Fruit fly (Drosophila melanogaster): Measurements from ENCODE around the gene CG1812.

The CG1812 gene

dm6 chrX:20519049-20519448 is 7.7 kb downstream of the CG1812 start (continued):
- TF ChIP-seq Nf-YC (tag; optimal IDR thresholded peaks at IDR 0.05) = no peak
- no peak for TF ChIP-seq CG33557 (GFP tag; optimal IDR thresholded peaks at IDR 0.05)
- TF ChIP-seq pros (GFP tag; optimal IDR thresholded peaks at IDR 0.05) = no peak
- peak; percentile 64 for TF ChIP-seq Oli (tag; optimal IDR thresholded peaks at IDR 0.05)
- TF ChIP-seq bcd (GFP tag; optimal IDR thresholded peaks at IDR 0.05) = peak; percentile 36
- no peak for TF ChIP-seq CG10959 (GFP tag; IDR thresholded peaks at IDR 0.05)
- TF ChIP-seq sisA (GFP tag; IDR thresholded peaks at IDR 0.05) = peak; percentile 38; the same call in 1 of the 2 replicates
- TF ChIP-seq CG2202 (tag; optimal IDR thresholded peaks at IDR 0.05) = no peak
- TF ChIP-seq Bteb2 (GFP tag; optimal IDR thresholded peaks at IDR 0.05) = no peak
- no peak for TF ChIP-seq CG9797 (GFP tag; optimal IDR thresholded peaks at IDR 0.05)
- no peak for TF ChIP-seq Sry-β (GFP tag; optimal IDR thresholded peaks at IDR 0.05)
- no peak for TF ChIP-seq CG8924 (tag; optimal IDR thresholded peaks at IDR 0.05)
- peak; percentile 56 for TF ChIP-seq CG10366 (GFP tag; IDR thresholded peaks at IDR 0.05)
- TF ChIP-seq Hr3 (GFP tag; optimal IDR thresholded peaks at IDR 0.05) = peak; percentile 50
- TF ChIP-seq Dip3 (GFP tag; optimal IDR thresholded peaks at IDR 0.05) = no peak
- TF ChIP-seq Atf-2 (GFP tag; optimal IDR thresholded peaks at IDR 0.05) = peak; percentile 22
- TF ChIP-seq CG33213 (GFP tag; optimal IDR thresholded peaks at IDR 0.05) = no peak
- no peak for TF ChIP-seq salm (tag; optimal IDR thresholded peaks at IDR 0.05)
- TF ChIP-seq CG17912 (GFP tag; optimal IDR thresholded peaks at IDR 0.05) = no peak
- no peak for TF ChIP-seq Oaz (GFP tag; IDR thresholded peaks at IDR 0.05)
- TF ChIP-seq insv (GFP tag; optimal IDR thresholded peaks at IDR 0.05) = no peak
- no peak for TF ChIP-seq CG2199 (GFP tag; IDR thresholded peaks at IDR 0.05)
- no peak for TF ChIP-seq yki (optimal IDR thresholded peaks at IDR 0.05)
- peak; percentile 24; the same call in 1 of the 2 replicates for TF ChIP-seq CG1024 (GFP tag; IDR thresholded peaks at IDR 0.05)
- TF ChIP-seq cg (GFP tag; optimal IDR thresholded peaks at IDR 0.05) = no peak
- TF ChIP-seq CG12942 (GFP tag; optimal IDR thresholded peaks at IDR 0.05) = peak; percentile 15
- peak; percentile 27 for TF ChIP-seq CG4820 (GFP tag; optimal IDR thresholded peaks at IDR 0.05)
- TF ChIP-seq sd (tag; optimal IDR thresholded peaks at IDR 0.05) = no peak
- no peak for TF ChIP-seq Abd-B (GFP tag; optimal IDR thresholded peaks at IDR 0.05)
- no peak for TF ChIP-seq CG17568 (GFP tag; optimal IDR thresholded peaks at IDR 0.05)
- TF ChIP-seq vnd (GFP tag; IDR thresholded peaks at IDR 0.05; ENCODE audit: partially characterized antibody) = no peak
- TF ChIP-seq PHDP (tag; optimal IDR thresholded peaks at IDR 0.05) = peak; percentile 43
- TF ChIP-seq CG2678 (tag; optimal IDR thresholded peaks at IDR 0.05) = peak; percentile 58
- peak; percentile 42 for TF ChIP-seq Sox100B (GFP tag; optimal IDR thresholded peaks at IDR 0.05)
- no peak for TF ChIP-seq CG13296 (GFP tag; optimal IDR thresholded peaks at IDR 0.05)
- TF ChIP-seq Hsf (GFP tag; optimal IDR thresholded peaks at IDR 0.05) = peak; percentile 39
- TF ChIP-seq disco-r (GFP tag; optimal IDR thresholded peaks at IDR 0.05) = peak; percentile 4
- no peak for TF ChIP-seq CG15073 (GFP tag; optimal IDR thresholded peaks at IDR 0.05)
- no peak for TF ChIP-seq CG6854 (GFP tag; optimal IDR thresholded peaks at IDR 0.05)
- TF ChIP-seq MTF-1 (GFP tag; optimal IDR thresholded peaks at IDR 0.05; ENCODE audit: borderline replicate concordance) = no peak
- TF ChIP-seq CG15696 (tag; optimal IDR thresholded peaks at IDR 0.05) = no peak
- no peak for TF ChIP-seq cad (GFP tag; optimal IDR thresholded peaks at IDR 0.05)
- no peak for TF ChIP-seq caup (GFP tag; optimal IDR thresholded peaks at IDR 0.05; ENCODE audit: severe bottlenecking)
- no peak for TF ChIP-seq CG10462 (GFP tag; optimal IDR thresholded peaks at IDR 0.05)
- TF ChIP-seq Med (GFP tag) = peak; percentile 52
- TF ChIP-seq Atf3 (GFP tag; optimal IDR thresholded peaks at IDR 0.05) = no peak
- TF ChIP-seq crp (GFP tag; optimal IDR thresholded peaks at IDR 0.05) = no peak
- TF ChIP-seq fd64A (GFP tag; optimal IDR thresholded peaks at IDR 0.05) = no peak
- TF ChIP-seq az2 (GFP tag; optimal IDR thresholded peaks at IDR 0.05) = peak; percentile 54
- TF ChIP-seq hth (optimal IDR thresholded peaks at IDR 0.05) = no peak
- no peak for TF ChIP-seq D19A (tag; optimal IDR thresholded peaks at IDR 0.05)
- TF ChIP-seq chm (GFP tag; IDR thresholded peaks at IDR 0.05) = no peak
